Fruit fly (Drosophila melanogaster) whole organism, embryonic: ENCODE data around the gene Nsun2.

Source experiments
- BEAF-32 ChIP-seq: fragments of 200-800 bp; sonication (Bioruptor generic); optimal IDR thresholded peaks from 3 replicates; lab custom pipeline; 2017; ENCODE audit warnings: missing biosample characterization, missing genetic modification characterization, mild to moderate bottlenecking, moderate library complexity, missing genetic modification reagents
- CG10147 ChIP-seq: fragments of 200-800 bp; sonication (Bioruptor generic); optimal IDR thresholded peaks from 2 replicates; lab custom pipeline; 2019; ENCODE audit warnings: missing biosample characterization, mild to moderate bottlenecking, missing genetic modification characterization, moderate library complexity
- CG10267 ChIP-seq: fragments of 200-800 bp; sonication (Bioruptor generic); optimal IDR thresholded peaks from 2 replicates; lab custom pipeline; 2018; ENCODE audit warnings: missing biosample characterization, mild to moderate bottlenecking, missing genetic modification characterization, moderate library complexity
- CG10366 ChIP-seq: fragments of 200-800 bp; sonication (Bioruptor generic); IDR thresholded peaks from 2 replicates; pipeline ENCODE4 v1.3.6; 2022; ENCODE audit warnings: missing biosample characterization, missing genetic modification characterization
- CG10565 ChIP-seq: fragments of 200-800 bp; sonication (Bioruptor generic); optimal IDR thresholded peaks from 3 replicates; lab custom pipeline; 2016; ENCODE audit warnings: missing biosample characterization, mild to moderate bottlenecking, missing genetic modification characterization
- CG11696 ChIP-seq: fragments of 200-800 bp; sonication (Bioruptor generic); IDR thresholded peaks from 2 replicates; pipeline ENCODE4 v1.3.6; 2022; ENCODE audit warnings: missing biosample characterization, missing genetic modification characterization
- CG12071 ChIP-seq: fragments of 200-800 bp; sonication (Bioruptor generic); optimal IDR thresholded peaks from 3 replicates; lab custom pipeline; 2018; ENCODE audit warnings: missing biosample characterization, mild to moderate bottlenecking, missing genetic modification characterization
- CG13287 ChIP-seq: fragments of 200-800 bp; sonication (Bioruptor generic); IDR thresholded peaks from 2 replicates; pipeline ENCODE4 v1.3.6; 2022; ENCODE audit warnings: missing biosample characterization, missing genetic modification characterization; ENCODE audit not compliant: partially characterized antibody
- CG16779 ChIP-seq: fragments of 200-800 bp; sonication (Bioruptor generic); IDR thresholded peaks from 2 replicates; pipeline ENCODE4 v1.3.6; 2022; ENCODE audit warnings: missing biosample characterization, missing genetic modification characterization
- CG17385 ChIP-seq: fragments of 200-800 bp; sonication (Bioruptor generic); optimal IDR thresholded peaks from 3 replicates; lab custom pipeline; 2018; ENCODE audit warnings: missing biosample characterization, mild to moderate bottlenecking, missing genetic modification characterization
- CG33213 ChIP-seq: fragments of 200-800 bp; sonication (Bioruptor generic); optimal IDR thresholded peaks from 3 replicates; lab custom pipeline; 2016; ENCODE audit warnings: missing biosample characterization, missing genetic modification characterization
- CG4282 ChIP-seq: fragments of 200-800 bp; sonication (Bioruptor generic); optimal IDR thresholded peaks from 2 replicates; lab custom pipeline; 2016; ENCODE audit warnings: missing biosample characterization, missing genetic modification characterization
- CG4820 ChIP-seq: fragments of 200-800 bp; sonication (Bioruptor generic); optimal IDR thresholded peaks from 3 replicates; lab custom pipeline; 2016; ENCODE audit warnings: missing biosample characterization, missing genetic modification characterization
- CG6854 ChIP-seq: fragments of 200-800 bp; sonication (Bioruptor generic); optimal IDR thresholded peaks from 3 replicates; lab custom pipeline; 2017; ENCODE audit warnings: missing biosample characterization, mild to moderate bottlenecking, missing genetic modification characterization
- CG8281 ChIP-seq: fragments of 200-800 bp; sonication (Bioruptor generic); optimal IDR thresholded peaks from 2 replicates; lab custom pipeline; 2018; ENCODE audit warnings: missing biosample characterization, mild to moderate bottlenecking, missing genetic modification characterization, moderate library complexity
- CG8924 ChIP-seq: fragments of 200-800 bp; optimal IDR thresholded peaks from 3 replicates; lab custom pipeline; 2019; ENCODE audit warnings: missing biosample characterization, mild to moderate bottlenecking, missing genetic modification characterization, moderate library complexity
- Chrac-16 ChIP-seq: fragments of 200-800 bp; sonication (Bioruptor generic); optimal IDR thresholded peaks from 3 replicates; lab custom pipeline; 2016; ENCODE audit warnings: missing biosample characterization, missing genetic modification characterization
- E2f2 ChIP-seq: fragments of 200-800 bp; sonication (Bioruptor generic); IDR thresholded peaks from 2 replicates; pipeline ENCODE4 v1.3.6; 2022; ENCODE audit warnings: missing biosample characterization, missing genetic modification characterization
- ERR ChIP-seq: fragments of 200-800 bp; sonication (Bioruptor generic); optimal IDR thresholded peaks from 2 replicates; lab custom pipeline; 2016; ENCODE audit warnings: missing biosample characterization, missing genetic modification characterization
- H2.0 ChIP-seq: fragments of 200-800 bp; sonication (Bioruptor generic); IDR thresholded peaks from 2 replicates; pipeline ENCODE4 v1.3.6; 2022; ENCODE audit warnings: missing biosample characterization, missing genetic modification characterization
- NFAT ChIP-seq: fragments of 200-800 bp; sonication (Bioruptor generic); IDR thresholded peaks from 2 replicates; pipeline ENCODE4 v1.3.6; 2022; ENCODE audit warnings: missing biosample characterization, missing genetic modification characterization
- Nf-YB ChIP-seq: fragments of 200-800 bp; sonication (Bioruptor generic); optimal IDR thresholded peaks from 3 replicates; lab custom pipeline; 2019; ENCODE audit warnings: missing biosample characterization, mild to moderate bottlenecking, missing genetic modification characterization, moderate library complexity
- Oaz ChIP-seq: fragments of 200-800 bp; sonication (Bioruptor generic); IDR thresholded peaks from 2 replicates; pipeline ENCODE4 v1.3.6; 2022; ENCODE audit warnings: missing biosample characterization, missing genetic modification characterization
- Sin3A ChIP-seq: fragments of >200 bp; optimal IDR thresholded peaks from 2 replicates; lab custom pipeline; 2018
- Six4 ChIP-seq: fragments of 200-800 bp; sonication (Bioruptor generic); optimal IDR thresholded peaks from 2 replicates; lab custom pipeline; 2016; ENCODE audit warnings: missing biosample characterization, missing genetic modification characterization
- Sox100B ChIP-seq: fragments of 200-800 bp; sonication (Bioruptor generic); optimal IDR thresholded peaks from 3 replicates; lab custom pipeline; 2018; ENCODE audit warnings: missing biosample characterization, mild to moderate bottlenecking, missing genetic modification characterization
- Spps ChIP-seq: fragments of 200-800 bp; sonication (Bioruptor generic); optimal IDR thresholded peaks from 2 replicates; lab custom pipeline; 2018; ENCODE audit warnings: missing biosample characterization, mild to moderate bottlenecking, missing genetic modification characterization
- Sry-δ ChIP-seq: fragments of 200-800 bp; sonication (Bioruptor generic); optimal IDR thresholded peaks from 2 replicates; lab custom pipeline; 2016; ENCODE audit warnings: missing biosample characterization, missing genetic modification characterization
- TFAM ChIP-seq: fragments of 200-800 bp; sonication (Bioruptor generic); optimal IDR thresholded peaks from 2 replicates; lab custom pipeline; 2017; ENCODE audit warnings: missing biosample characterization, missing genetic modification characterization, inconsistent platforms
- bowl ChIP-seq: fragments of 200-800 bp; sonication (Bioruptor generic); IDR thresholded peaks from 2 replicates; pipeline ENCODE4 v1.3.6; 2022; ENCODE audit warnings: missing biosample characterization, missing genetic modification characterization
- ci ChIP-seq: fragments of 200-800 bp; sonication (Bioruptor generic); IDR thresholded peaks from 3 replicates; pipeline ENCODE4 v1.3.6; 2022; ENCODE audit warnings: missing biosample characterization, missing genetic modification characterization
- crol ChIP-seq: fragments of 200-800 bp; sonication (Bioruptor generic); IDR thresholded peaks from 2 replicates; pipeline ENCODE4 v1.3.6; 2022; ENCODE audit warnings: missing biosample characterization, missing genetic modification characterization
- ems ChIP-seq: fragments of 200-800 bp; sonication (Bioruptor generic); optimal IDR thresholded peaks from 3 replicates; lab custom pipeline; 2016; ENCODE audit warnings: missing biosample characterization, missing genetic modification characterization
- gem ChIP-seq: fragments of 200-800 bp; sonication (Bioruptor generic); optimal IDR thresholded peaks from 2 replicates; lab custom pipeline; 2019; ENCODE audit warnings: missing biosample characterization, mild to moderate bottlenecking, missing genetic modification characterization, moderate library complexity
- gro ChIP-seq: fragments of 200-800 bp; sonication (Bioruptor generic); optimal IDR thresholded peaks from 2 replicates; lab custom pipeline; 2016; ENCODE audit warnings: missing biosample characterization, missing genetic modification characterization
- gsb ChIP-seq: fragments of 200-800 bp; sonication (Bioruptor generic); IDR thresholded peaks from 2 replicates; pipeline ENCODE4 v1.3.6; 2022; ENCODE audit warnings: missing biosample characterization, missing genetic modification characterization
- gsb-n ChIP-seq: fragments of 200-800 bp; sonication (Bioruptor generic); optimal IDR thresholded peaks from 3 replicates; lab custom pipeline; 2018; ENCODE audit warnings: missing biosample characterization, mild to moderate bottlenecking, missing genetic modification characterization
- her ChIP-seq: fragments of 200-800 bp; sonication (Bioruptor generic); optimal IDR thresholded peaks from 2 replicates; lab custom pipeline; 2016; ENCODE audit warnings: missing biosample characterization, missing genetic modification characterization
- hth ChIP-seq: fragments of >200 bp; optimal IDR thresholded peaks from 2 replicates; lab custom pipeline; 2017; ENCODE audit warnings: inconsistent platforms
- ind ChIP-seq: fragments of 200-800 bp; sonication (Bioruptor generic); optimal IDR thresholded peaks from 3 replicates; lab custom pipeline; 2016; ENCODE audit warnings: missing biosample characterization, missing genetic modification characterization
- maf-S ChIP-seq: fragments of 200-800 bp; sonication (Bioruptor generic); optimal IDR thresholded peaks from 2 replicates; lab custom pipeline; 2016; ENCODE audit warnings: missing biosample characterization, missing genetic modification characterization
- pnt ChIP-seq: fragments of 200-800 bp; sonication (Bioruptor generic); optimal IDR thresholded peaks from 3 replicates; lab custom pipeline; 2016; ENCODE audit warnings: missing biosample characterization, missing genetic modification characterization
- prd ChIP-seq, 3 experiments: fragments of >200 bp in 2 of 3; fragments of 200-800 bp in 1 of 3; sonication (Bioruptor generic) in 1 of 3; optimal IDR thresholded peaks in 2 of 3; IDR thresholded peaks in 1 of 3; 2 replicates in 2 of 3; 3 replicates in 1 of 3; pipeline versions ENCODE4 v1.3.6 to Lab custom; 2017 to 2022; ENCODE audit warnings: missing biosample characterization in 1 of 3, missing genetic modification characterization in 1 of 3
- slbo ChIP-seq: fragments of 200-800 bp; sonication (Bioruptor generic); IDR thresholded peaks from 2 replicates; pipeline ENCODE4 v1.3.6; 2022; ENCODE audit warnings: missing biosample characterization, missing genetic modification characterization
- sob ChIP-seq: fragments of 200-800 bp; sonication (Bioruptor generic); IDR thresholded peaks from 2 replicates; pipeline ENCODE4 v1.3.6; 2022; ENCODE audit warnings: missing biosample characterization, missing genetic modification characterization
- sqz ChIP-seq: fragments of 200-800 bp; sonication (Bioruptor generic); optimal IDR thresholded peaks from 3 replicates; lab custom pipeline; 2018; ENCODE audit warnings: missing biosample characterization, mild to moderate bottlenecking, missing genetic modification characterization
- trem ChIP-seq: fragments of 200-800 bp; optimal IDR thresholded peaks from 3 replicates; lab custom pipeline; 2019; ENCODE audit warnings: missing biosample characterization, mild to moderate bottlenecking, missing genetic modification characterization, moderate library complexity
- trh ChIP-seq: fragments of 200-800 bp; sonication (Bioruptor generic); optimal IDR thresholded peaks from 2 replicates; lab custom pipeline; 2016; ENCODE audit warnings: missing biosample characterization, missing genetic modification characterization
- vvl ChIP-seq: fragments of 200-800 bp; sonication (Bioruptor generic); IDR thresholded peaks from 2 replicates; pipeline ENCODE4 v1.3.6; 2022; ENCODE audit warnings: missing biosample characterization, missing genetic modification characterization
- wek ChIP-seq: fragments of 200-800 bp; sonication (Bioruptor generic); optimal IDR thresholded peaks from 3 replicates; lab custom pipeline; 2018; ENCODE audit warnings: missing biosample characterization, mild to moderate bottlenecking, missing genetic modification characterization, moderate library complexity
- zen2 ChIP-seq: fragments of 200-800 bp; sonication (Bioruptor generic); IDR thresholded peaks from 3 replicates; pipeline ENCODE4 v1.3.6; 2022; ENCODE audit warnings: missing biosample characterization, missing genetic modification characterization; ENCODE audit not compliant: partially characterized antibody
- zfh2 ChIP-seq: fragments of 200-800 bp; sonication (Bioruptor generic); optimal IDR thresholded peaks from 2 replicates; lab custom pipeline; 2016; ENCODE audit warnings: missing biosample characterization, missing genetic modification characterization

Nsun2 gene

dm6 chrX:4105830-4106233 is 7.7 kb downstream of the Nsun2 start, which contains the start of gene cib (continued):
- peak; percentile 43; the same call in 1 of the 2 replicates for TF ChIP-seq slbo (GFP tag; lab: Robert Waterston, UW)
- TF ChIP-seq sqz (GFP tag; lab: Kevin White, UChicago): no peak
- no peak for TF ChIP-seq gsb
- TF ChIP-seq Sry-δ (GFP tag; lab: Kevin White, UChicago): peak; percentile 84
- no peak for TF ChIP-seq H2.0 (GFP tag; lab: Robert Waterston, UW)
- no peak for TF ChIP-seq CG10147 (GFP tag; lab: Kevin White, UChicago)
- TF ChIP-seq E2f2 (GFP tag; lab: Robert Waterston, UW): peak; percentile 98
- no peak for TF ChIP-seq gem (tag; lab: Kevin White, UChicago)
- peak; percentile 28 for TF ChIP-seq CG8924 (tag; lab: Kevin White, UChicago)
- peak; percentile 94 for TF ChIP-seq CG33213 (GFP tag; lab: Kevin White, UChicago)
- peak; percentile 34 for TF ChIP-seq Nf-YB (GFP tag; lab: Kevin White, UChicago)
- TF ChIP-seq NFAT (GFP tag; lab: Robert Waterston, UW): no peak
- no peak for TF ChIP-seq hth (lab: Kevin White, UChicago)
- peak; percentile 68 for TF ChIP-seq gsb-n (tag; lab: Kevin White, UChicago)
- TF ChIP-seq pnt (GFP tag; lab: Kevin White, UChicago): no peak
- TF ChIP-seq CG12071 (GFP tag; lab: Kevin White, UChicago): peak; percentile 37
- peak; percentile 23 for TF ChIP-seq ERR (GFP tag; lab: Kevin White, UChicago)
- TF ChIP-seq Oaz (GFP tag; lab: Robert Waterston, UW): no peak
- TF ChIP-seq bowl (GFP tag; lab: Robert Waterston, UW): no peak
- peak; percentile 29 for TF ChIP-seq ems (GFP tag; lab: Kevin White, UChicago)
- TF ChIP-seq CG10267 (tag; lab: Kevin White, UChicago): peak; percentile 77
- TF ChIP-seq Six4 (GFP tag; lab: Kevin White, UChicago): no peak
- peak; percentile 85 for TF ChIP-seq CG13287 (GFP tag; lab: Robert Waterston, UW)
- TF ChIP-seq CG11696: peak; percentile 17
- no peak for TF ChIP-seq CG16779 (GFP tag; lab: Robert Waterston, UW)
- TF ChIP-seq BEAF-32 (GFP tag; lab: Kevin White, UChicago): peak; percentile 87
- peak; percentile 61 for TF ChIP-seq her (GFP tag; lab: Kevin White, UChicago)
- TF ChIP-seq CG6854 (GFP tag; lab: Kevin White, UChicago): peak; percentile 21
- peak; percentile 63 for TF ChIP-seq sob
- TF ChIP-seq CG10565 (GFP tag; lab: Kevin White, UChicago): no peak
- peak; percentile 75; the same call in 2 of the 3 replicates for TF ChIP-seq ci (GFP tag; lab: Robert Waterston, UW)
- TF ChIP-seq prd (optimal IDR thresholded peaks at IDR 0.05; lab: Kevin White, UChicago): no peak
- peak; percentile 36; the same call in 1 of the 3 replicates for TF ChIP-seq prd (GFP tag; IDR thresholded peaks at IDR 0.05; lab: Robert Waterston, UW)
- no peak for TF ChIP-seq CG4820
- no peak for TF ChIP-seq ind (GFP tag; lab: Kevin White, UChicago)
- peak; percentile 22; the same call in 1 of the 2 replicates for TF ChIP-seq CG10366 (GFP tag; lab: Robert Waterston, UW)
- TF ChIP-seq CG4282 (GFP tag; lab: Kevin White, UChicago): peak; percentile 13
- TF ChIP-seq maf-S (GFP tag; lab: Kevin White, UChicago): peak; percentile 22
- TF ChIP-seq Sox100B (GFP tag; lab: Kevin White, UChicago): no peak
- TF ChIP-seq zfh2 (GFP tag; lab: Kevin White, UChicago): no peak
- no peak for TF ChIP-seq CG8281 (tag; lab: Kevin White, UChicago)
- TF ChIP-seq Spps: peak; percentile 31
- peak; percentile 62 for TF ChIP-seq gro (GFP tag; lab: Kevin White, UChicago)
- TF ChIP-seq trem: peak; percentile 87
- no peak for TF ChIP-seq trh (GFP tag; lab: Kevin White, UChicago)
- peak; percentile 5 for TF ChIP-seq wek (GFP tag; lab: Kevin White, UChicago)
- peak; percentile 67; the same call in 2 of the 3 replicates for TF ChIP-seq zen2 (GFP tag; lab: Robert Waterston, UW)
- TF ChIP-seq vvl (GFP tag; lab: Robert Waterston, UW): peak; percentile 42
- no peak for TF ChIP-seq Chrac-16 (GFP tag; lab: Kevin White, UChicago)
- peak; percentile 17 for TF ChIP-seq Sin3A (lab: Kevin White, UChicago)
- TF ChIP-seq CG17385 (GFP tag; lab: Kevin White, UChicago): peak; percentile 43
- no peak for TF ChIP-seq TFAM
- TF ChIP-seq crol: 0 out of 2 replicates have a peak, but pooled peaks have one; percentile 32
